Fruit fly (Drosophila melanogaster) whole organism, wandering third instar larva: ENCODE measurements around the gene mTerf5.
A peak's percentile ranks its signal among the peaks of the same experiment; 100 is the strongest.

Experiments used
- Abd-B ChIP-seq: fragments of >200 bp; optimal IDR thresholded peaks from 2 replicates; lab custom pipeline; 2017; ENCODE audit warnings: missing biosample characterization, missing genetic modification characterization
- CG32264 ChIP-seq: fragments of 200-800 bp; sonication (Bioruptor generic); optimal IDR thresholded peaks from 2 replicates; lab custom pipeline; 2016; ENCODE audit warnings: missing biosample characterization, missing genetic modification characterization
- Dfd ChIP-seq: fragments of >200 bp; optimal IDR thresholded peaks from 2 replicates; lab custom pipeline; 2017; ENCODE audit warnings: missing biosample characterization, missing genetic modification characterization
- GATAd ChIP-seq: sonication (Bioruptor generic); optimal IDR thresholded peaks from 2 replicates; lab custom pipeline; 2016; ENCODE audit warnings: missing biosample characterization, missing genetic modification characterization
- HLH106 ChIP-seq: fragments of 200-800 bp; optimal IDR thresholded peaks from 3 replicates; lab custom pipeline; 2019; ENCODE audit warnings: missing biosample characterization, mild to moderate bottlenecking, missing genetic modification characterization, moderate library complexity
- Jra ChIP-seq: sonication (Bioruptor generic); optimal IDR thresholded peaks from 2 replicates; lab custom pipeline; 2016; ENCODE audit warnings: missing biosample characterization, missing genetic modification characterization
- Mio ChIP-seq: sonication (Bioruptor generic); optimal IDR thresholded peaks from 2 replicates; lab custom pipeline; 2016; ENCODE audit warnings: missing biosample characterization, missing genetic modification characterization
- Myc ChIP-seq: fragments of >200 bp; optimal IDR thresholded peaks from 2 replicates; lab custom pipeline; 2017
- br ChIP-seq: fragments of 200-800 bp; sonication (Bioruptor generic); optimal IDR thresholded peaks from 2 replicates; lab custom pipeline; 2016; ENCODE audit warnings: missing biosample characterization, missing genetic modification characterization
- fru ChIP-seq: fragments of 200-800 bp; sonication (Bioruptor generic); optimal IDR thresholded peaks from 3 replicates; lab custom pipeline; 2016; ENCODE audit warnings: missing biosample characterization, mild to moderate bottlenecking, missing genetic modification characterization
- psq ChIP-seq: fragments of 200-800 bp; sonication (Bioruptor generic); optimal IDR thresholded peaks from 3 replicates; lab custom pipeline; 2017; ENCODE audit warnings: missing biosample characterization, mild to moderate bottlenecking, missing genetic modification characterization, moderate library complexity
- rgr ChIP-seq: fragments of 200-800 bp; sonication (Bioruptor generic); optimal IDR thresholded peaks from 3 replicates; lab custom pipeline; 2016; ENCODE audit warnings: missing biosample characterization, mild to moderate bottlenecking, missing genetic modification characterization
- sv ChIP-seq: fragments of 200-800 bp; sonication (Bioruptor generic); optimal IDR thresholded peaks from 3 replicates; lab custom pipeline; 2016; ENCODE audit warnings: missing biosample characterization, missing genetic modification characterization
- usp ChIP-seq: fragments of >200 bp; optimal IDR thresholded peaks from 2 replicates; lab custom pipeline; 2017; ENCODE audit warnings: missing biosample characterization, missing genetic modification characterization

- TF ChIP-seq GATAd = no peak
- peak; percentile 89 for TF ChIP-seq Dfd (GFP tag; lab: Kevin White, UChicago)
- no peak for TF ChIP-seq fru (GFP tag; lab: Kevin White, UChicago)
- TF ChIP-seq usp = no peak
- no peak for TF ChIP-seq Jra (GFP tag; lab: Kevin White, UChicago)
- TF ChIP-seq Mio = no peak
- TF ChIP-seq psq (GFP tag; lab: Kevin White, UChicago) = no peak
- no peak for TF ChIP-seq Abd-B (GFP tag; lab: Kevin White, UChicago)
- TF ChIP-seq br = no peak
- no peak for TF ChIP-seq HLH106 (tag; lab: Kevin White, UChicago)
- no peak for TF ChIP-seq rgr
- no peak for TF ChIP-seq Myc (lab: Kevin White, UChicago)
- no peak for TF ChIP-seq sv (GFP tag; lab: Kevin White, UChicago)
- TF ChIP-seq CG32264 (GFP tag; lab: Kevin White, UChicago) = no peak
Measured at dm6 chr3R:18269744-18270348, 46.4 kb upstream of the mTerf5 start.
